Worm (Caenorhabditis elegans) whole organism, L2 larva: ENCODE data around the gene C03B1.9.

Experiments used
- C34F6.9 ChIP-seq: fragments of 150-350 bp; optimal IDR thresholded peaks from 2 replicates; lab custom pipeline; 2014; ENCODE audit warnings: missing biosample characterization, missing genetic modification characterization
- R02D3.7 ChIP-seq: fragments of 150-350 bp; optimal IDR thresholded peaks from 2 replicates; lab custom pipeline; 2014; ENCODE audit warnings: missing biosample characterization, missing genetic modification characterization
- Y55F3AM.14 ChIP-seq: fragments of 200-800 bp; sonication (Bioruptor generic); optimal IDR thresholded peaks from 2 replicates; lab custom pipeline; 2018; ENCODE audit warnings: mild to moderate bottlenecking, missing genetic modification characterization, missing compliant biosample characterization
- ZK546.5 ChIP-seq: sonication (generic microtip); optimal IDR thresholded peaks from 2 replicates; lab custom pipeline; 2017; ENCODE audit warnings: missing biosample characterization, missing genetic modification characterization
- alr-1 ChIP-seq: fragments of 150-350 bp; optimal IDR thresholded peaks from 2 replicates; lab custom pipeline; 2014; ENCODE audit warnings: missing biosample characterization, missing genetic modification characterization
- aly-2 ChIP-seq: fragments of 150-350 bp; optimal IDR thresholded peaks from 2 replicates; lab custom pipeline; 2014; ENCODE audit warnings: missing biosample characterization, missing genetic modification characterization
- blmp-1 ChIP-seq: sonication (generic microtip); optimal IDR thresholded peaks from 2 replicates; lab custom pipeline; 2017; ENCODE audit warnings: missing genetic modification characterization, mild to moderate bottlenecking, missing compliant biosample characterization, antibody characterized with exemption, moderate library complexity; ENCODE audit not compliant: insufficient read depth
- ceh-16 ChIP-seq: fragments of 150-350 bp; optimal IDR thresholded peaks from 2 replicates; lab custom pipeline; 2014; ENCODE audit warnings: missing biosample characterization, missing genetic modification characterization
- ceh-82 ChIP-seq: fragments of 150-350 bp; optimal IDR thresholded peaks from 2 replicates; lab custom pipeline; 2014; ENCODE audit warnings: missing biosample characterization, missing genetic modification characterization
- crh-2 ChIP-seq: sonication (generic microtip); optimal IDR thresholded peaks from 2 replicates; lab custom pipeline; 2017; ENCODE audit warnings: missing biosample characterization, missing genetic modification characterization
- egl-27 ChIP-seq: sonication (generic microtip); optimal IDR thresholded peaks from 3 replicates; lab custom pipeline; 2017; ENCODE audit warnings: missing biosample characterization, missing genetic modification reagents, missing genetic modification characterization
- elt-1 ChIP-seq: fragments of 150-350 bp; optimal IDR thresholded peaks from 2 replicates; lab custom pipeline; 2014; ENCODE audit warnings: missing biosample characterization, missing genetic modification characterization
- elt-3 ChIP-seq: sonication (generic microtip); optimal IDR thresholded peaks from 2 replicates; lab custom pipeline; 2017; ENCODE audit warnings: missing biosample characterization, missing genetic modification characterization
- fos-1 ChIP-seq: fragments of 150-350 bp; optimal IDR thresholded peaks from 2 replicates; lab custom pipeline; 2014; ENCODE audit warnings: missing biosample characterization, missing genetic modification characterization
- gmeb-1 ChIP-seq: fragments of 150-350 bp; optimal IDR thresholded peaks from 2 replicates; lab custom pipeline; 2014; ENCODE audit warnings: missing biosample characterization, missing genetic modification characterization
- lin-11 ChIP-seq: fragments of 150-350 bp; sonication (generic microtip); optimal IDR thresholded peaks from 2 replicates; lab custom pipeline; 2014; ENCODE audit warnings: missing biosample characterization, missing genetic modification characterization, inconsistent platforms, mixed read lengths
- lin-13 ChIP-seq: fragments of 150-350 bp; optimal IDR thresholded peaks from 2 replicates; lab custom pipeline; 2014; ENCODE audit warnings: missing biosample characterization, missing genetic modification reagents, missing genetic modification characterization
- lin-39 ChIP-seq: fragments of 150-350 bp; optimal IDR thresholded peaks from 2 replicates; lab custom pipeline; 2014; ENCODE audit warnings: missing biosample characterization, missing genetic modification reagents, missing genetic modification characterization
- lsy-2 ChIP-seq, 2 experiments: fragments of 150-350 bp in 1 of 2; sonication (generic microtip) in 1 of 2; optimal IDR thresholded peaks; 2 replicates each; lab custom pipeline; 2014 to 2017; ENCODE audit warnings: missing biosample characterization in 2 of 2, missing genetic modification characterization in 2 of 2
- mdl-1 ChIP-seq, 2 experiments: fragments of 150-350 bp in 1 of 2; sonication (generic microtip) in 1 of 2; optimal IDR thresholded peaks; 2 replicates each; lab custom pipeline; 2017; ENCODE audit warnings: missing biosample characterization in 2 of 2, missing genetic modification characterization in 2 of 2
- nhr-10 ChIP-seq: sonication (generic microtip); optimal IDR thresholded peaks from 2 replicates; lab custom pipeline; 2017; ENCODE audit warnings: missing biosample characterization, missing genetic modification characterization
- nhr-11 ChIP-seq: fragments of 150-350 bp; optimal IDR thresholded peaks from 2 replicates; lab custom pipeline; 2014; ENCODE audit warnings: missing biosample characterization, missing genetic modification characterization
- nhr-12 ChIP-seq: fragments of 150-350 bp; optimal IDR thresholded peaks from 2 replicates; lab custom pipeline; 2014; ENCODE audit warnings: missing biosample characterization, missing genetic modification characterization
- nhr-21 ChIP-seq: fragments of 150-350 bp; optimal IDR thresholded peaks from 2 replicates; lab custom pipeline; 2014; ENCODE audit warnings: missing biosample characterization, missing genetic modification characterization
- nhr-237 ChIP-seq: fragments of 150-350 bp; optimal IDR thresholded peaks from 2 replicates; lab custom pipeline; 2014; ENCODE audit warnings: missing biosample characterization, missing genetic modification characterization
- nhr-25 ChIP-seq: fragments of 150-350 bp; sonication (generic microtip); optimal IDR thresholded peaks from 3 replicates; lab custom pipeline; 2014; ENCODE audit warnings: missing biosample characterization, missing genetic modification characterization
- nhr-6 ChIP-seq: fragments of 150-350 bp; optimal IDR thresholded peaks from 2 replicates; lab custom pipeline; 2014; ENCODE audit warnings: missing biosample characterization, missing genetic modification characterization
- nhr-77 ChIP-seq: fragments of 150-350 bp; optimal IDR thresholded peaks from 2 replicates; lab custom pipeline; 2014; ENCODE audit warnings: missing biosample characterization, missing genetic modification characterization
- peb-1 ChIP-seq: fragments of 150-350 bp; optimal IDR thresholded peaks from 2 replicates; lab custom pipeline; 2014; ENCODE audit warnings: missing biosample characterization, missing genetic modification characterization
- sma-3 ChIP-seq: sonication (generic microtip); optimal IDR thresholded peaks from 2 replicates; lab custom pipeline; 2016; ENCODE audit warnings: missing genetic modification reagents, missing genetic modification characterization, missing compliant biosample characterization
- sma-9 ChIP-seq, 2 experiments: fragments of 150-350 bp in 1 of 2; sonication (generic microtip) in 1 of 2; optimal IDR thresholded peaks; 2 replicates each; lab custom pipeline; 2014 to 2016; ENCODE audit warnings: missing genetic modification characterization in 2 of 2, mild to moderate bottlenecking in 1 of 2, missing biosample characterization in 1 of 2, missing compliant biosample characterization in 1 of 2, missing genetic modification reagents in 1 of 2, moderate library complexity in 1 of 2
- snpc-4 ChIP-seq: fragments of 150-350 bp; optimal IDR thresholded peaks from 2 replicates; lab custom pipeline; 2014; ENCODE audit warnings: missing biosample characterization, missing genetic modification characterization
- unc-39 ChIP-seq: fragments of 150-350 bp; optimal IDR thresholded peaks from 2 replicates; lab custom pipeline; 2014; ENCODE audit warnings: missing biosample characterization, missing genetic modification characterization
- unc-62 ChIP-seq: fragments of 150-350 bp; optimal IDR thresholded peaks from 2 replicates; lab custom pipeline; 2014; ENCODE audit warnings: missing biosample characterization, missing genetic modification reagents, missing genetic modification characterization
- ztf-11 ChIP-seq: sonication (generic microtip); optimal IDR thresholded peaks from 2 replicates; lab custom pipeline; 2017; ENCODE audit warnings: missing biosample characterization, missing genetic modification characterization
- ztf-4 ChIP-seq: fragments of 150-350 bp; optimal IDR thresholded peaks from 2 replicates; lab custom pipeline; 2014; ENCODE audit warnings: missing biosample characterization, missing genetic modification characterization

Gene C03B1.9

ce11 chrX:6369717-6370116 is 22.8 kb upstream of the C03B1.9 start, which contains the start of gene C03B1.2:
Gene C03B1.2 (plus strand): TSS chrX:6370017.
- no peak for TF ChIP-seq snpc-4
- TF ChIP-seq peb-1 (tag; lab: Kevin White, UChicago) = no peak
- no peak for TF ChIP-seq elt-1 (tag; lab: Kevin White, UChicago)
- no peak for TF ChIP-seq lin-39 (tag; lab: Kevin White, UChicago)
- TF ChIP-seq sma-3 = no peak
- TF ChIP-seq aly-2 (tag; lab: Kevin White, UChicago) = no peak
- TF ChIP-seq ztf-4 (tag; lab: Kevin White, UChicago) = no peak
- TF ChIP-seq unc-39 (tag; lab: Kevin White, UChicago) = no peak
- TF ChIP-seq lin-11 (tag; lab: Kevin White, UChicago) = no peak
- no peak for TF ChIP-seq nhr-12
- no peak for TF ChIP-seq nhr-21 (tag; lab: Kevin White, UChicago)
- TF ChIP-seq nhr-6 = no peak
- TF ChIP-seq sma-9 (GFP tag; optimal IDR thresholded peaks at IDR 0.05; lab: Kevin White, UChicago) = no peak
- no peak for TF ChIP-seq sma-9 (tag; optimal IDR thresholded peaks at IDR 0.05; lab: Kevin White, UChicago)
- no peak for TF ChIP-seq ZK546.5 (tag; lab: Kevin White, UChicago)
- no peak for TF ChIP-seq ceh-16 (tag; lab: Kevin White, UChicago)
- TF ChIP-seq blmp-1 (tag; lab: Kevin White, UChicago) = no peak
- TF ChIP-seq unc-62 (GFP tag; lab: Kevin White, UChicago) = no peak
- no peak for TF ChIP-seq alr-1 (tag; lab: Kevin White, UChicago)
- TF ChIP-seq nhr-237 = no peak
- TF ChIP-seq nhr-25 (tag; lab: Kevin White, UChicago) = no peak

ce11 chrX:6365715-6366114 is 18.8 kb upstream of the C03B1.9 start, which contains the start of gene C03B1.3:
Gene C03B1.3 (plus strand): TSS chrX:6366015.
- TF ChIP-seq blmp-1 (tag; lab: Kevin White, UChicago) = no peak

ce11 chrX:6364196-6364595 is 17.3 kb upstream of the C03B1.9 start, which contains the start of gene C03B1.4:
Gene C03B1.4 (plus strand): TSS chrX:6364496.
- TF ChIP-seq lin-13 (GFP tag; lab: Kevin White, UChicago) (no peak), nhr-11 (no peak), R02D3.7 (tag; lab: Kevin White, UChicago) (no peak), ztf-11 (no peak), fos-1 (tag; lab: Kevin White, UChicago) (no peak), ceh-82 (no peak), nhr-25 (tag; lab: Kevin White, UChicago) (no peak), ZK546.5 (tag; lab: Kevin White, UChicago) (no peak), lin-39 (tag; lab: Kevin White, UChicago) (no peak), nhr-10 (no peak), sma-3 (no peak), Y55F3AM.14 (GFP tag; lab: Kevin White, UChicago) (no peak), aly-2 (tag; lab: Kevin White, UChicago) (no peak), nhr-6 (no peak), crh-2 (tag; lab: Kevin White, UChicago) (no peak), lsy-2 (tag; optimal IDR thresholded peaks at IDR 0.05; lab: Kevin White, UChicago) (no peak), snpc-4 (no peak), gmeb-1 (tag; lab: Kevin White, UChicago) (no peak), blmp-1 (tag; lab: Kevin White, UChicago) (no peak), elt-3 (no peak)

ce11 chrX:6360658-6361057 is 13.7 kb upstream of the C03B1.9 start, which contains the start of gene C03B1.14:
Gene C03B1.14 (minus strand): TSS chrX:6360758.
- no peak for TF ChIP-seq mdl-1 (tag; optimal IDR thresholded peaks at IDR 0.05; lab: Kevin White, UChicago)
- TF ChIP-seq crh-2 (tag; lab: Kevin White, UChicago) = no peak

- no peak for TF ChIP-seq unc-39 (tag; lab: Kevin White, UChicago)
- no peak for TF ChIP-seq sma-3
- no peak for TF ChIP-seq egl-27
- TF ChIP-seq C34F6.9 (tag; lab: Kevin White, UChicago) = no peak
- no peak for TF ChIP-seq alr-1 (tag; lab: Kevin White, UChicago)
- no peak for TF ChIP-seq nhr-77 (tag; lab: Kevin White, UChicago)
- TF ChIP-seq, all 48 proteins: peak for 0
These were observed 13.2 kb upstream of the C03B1.9 start for ce11 chrX:6360077-6360476.
